Worm (Caenorhabditis elegans) whole organism, early embryonic: ENCODE data around the gene ZK1037.6.

Experiments
- F13C5.2 ChIP-seq: sonication (generic microtip); optimal IDR thresholded peaks from 2 replicates; lab custom pipeline; 2017; ENCODE audit warnings: mild to moderate bottlenecking, missing genetic modification characterization, inconsistent platforms, missing compliant biosample characterization
- ama-1 ChIP-seq: fragments of 150-350 bp; optimal IDR thresholded peaks from 2 replicates; lab custom pipeline; 2014
- ceh-13 ChIP-seq: fragments of 200-800 bp; sonication (Bioruptor generic); optimal IDR thresholded peaks from 2 replicates; lab custom pipeline; 2018; ENCODE audit warnings: mild to moderate bottlenecking, missing genetic modification characterization, missing compliant biosample characterization
- flt-1 ChIP-seq: fragments of 200-800 bp; sonication (Bioruptor generic); IDR thresholded peaks from 2 replicates; pipeline ENCODE4 v1.3.6; 2022; ENCODE audit warnings: missing genetic modification characterization, missing compliant biosample characterization
- hnd-1 ChIP-seq: sonication (generic microtip); optimal IDR thresholded peaks from 2 replicates; lab custom pipeline; 2016; ENCODE audit warnings: missing genetic modification characterization, missing compliant biosample characterization
- scrt-1 ChIP-seq: fragments of 200-800 bp; sonication (Bioruptor generic); IDR thresholded peaks from 2 replicates; pipeline ENCODE4 v1.3.6; 2022; ENCODE audit warnings: missing genetic modification characterization, missing compliant biosample characterization
- tbx-11 ChIP-seq: fragments of 200-800 bp; sonication (Bioruptor generic); IDR thresholded peaks from 2 replicates; pipeline ENCODE4 v1.3.6; 2022; ENCODE audit warnings: missing genetic modification characterization, missing compliant biosample characterization
- tbx-37 ChIP-seq: fragments of 200-800 bp; sonication (Bioruptor generic); conservative IDR thresholded peaks from 2 replicates; pipeline ENCODE4 v1.3.6; 2022; ENCODE audit warnings: missing genetic modification reagents, missing genetic modification characterization, missing compliant biosample characterization

- no peak for TF ChIP-seq ceh-13 (GFP tag; lab: Kevin White, UChicago)
- TF ChIP-seq ama-1 (lab: Kevin White, UChicago), result no peak
- no peak for TF ChIP-seq flt-1 (GFP tag; lab: Robert Waterston, UW)
- TF ChIP-seq hnd-1 (tag; lab: Kevin White, UChicago), result no peak
- no peak for TF ChIP-seq tbx-11 (GFP tag; lab: Robert Waterston, UW)
- TF ChIP-seq tbx-37 (GFP tag; lab: Robert Waterston, UW), result no peak
- TF ChIP-seq F13C5.2 (tag; lab: Kevin White, UChicago), result no peak
- no peak for TF ChIP-seq scrt-1 (GFP tag; lab: Robert Waterston, UW)
These were observed 20.9 kb downstream of the ZK1037.6 start, which contains the start of gene T26H8.4 for ce11 chrV:15306745-15307144.
